Fruit fly (Drosophila melanogaster) whole organism: ENCODE results near the gene Gdi.

Experiments
- CG8478 ChIP-seq: fragments of >200 bp; optimal IDR thresholded peaks from 2 replicates; lab custom pipeline; 2018; ENCODE audit warnings: inconsistent platforms
- EcR ChIP-seq, 2 experiments: fragments of >200 bp; optimal IDR thresholded peaks; 2 replicates each; lab custom pipeline; 2017; ENCODE audit warnings: missing biosample characterization in 2 of 2, missing genetic modification characterization in 2 of 2, missing genetic modification reagents in 2 of 2
- psq ChIP-seq: fragments of >200 bp; optimal IDR thresholded peaks from 2 replicates; lab custom pipeline; 2017

dm6 chr2L:9447816-9448215 lies 46.9 kb downstream of the Gdi start:
- TF ChIP-seq CG8478 (lab: Kevin White, UChicago) (no peak), psq (lab: Kevin White, UChicago) (no peak), EcR (GFP tag; optimal IDR thresholded peaks at IDR 0.05; lab: Kevin White, UChicago) (no peak)
